Fruit fly (Drosophila melanogaster) S2 (cell line): Measurements from ENCODE around the gene oxt.

ENCODE experiments used
- CG8478 ChIP-seq: fragments of >200 bp; optimal IDR thresholded peaks from 2 replicates; lab custom pipeline; 2018
- CTCF ChIP-seq, 2 experiments: fragments of >200 bp; optimal IDR thresholded peaks; 2 replicates each; lab custom pipeline; 2018

DNA sequence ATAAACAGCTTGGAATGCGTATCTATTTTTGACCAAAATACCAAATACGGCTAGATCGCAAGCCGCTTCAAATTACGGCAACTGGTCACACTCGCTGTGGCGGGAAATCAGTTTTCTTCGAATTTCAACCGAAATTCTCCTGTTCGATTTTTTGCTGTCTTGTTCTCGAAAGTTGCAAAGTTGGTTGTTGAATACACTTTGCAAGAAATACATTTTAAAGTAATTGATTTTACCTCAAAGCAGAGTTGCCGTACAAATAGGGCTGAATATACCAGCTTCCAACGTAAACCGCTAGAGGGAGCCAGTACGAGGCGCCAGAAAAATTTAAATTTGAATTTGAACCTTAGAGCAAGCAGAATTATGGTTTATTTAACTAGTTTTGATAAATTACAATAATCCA is 25.4 kb downstream of the oxt start, which contains the start of gene CG9018:
- no peak for TF ChIP-seq CG8478 (lab: Kevin White, UChicago)
- TF ChIP-seq CTCF (optimal IDR thresholded peaks at IDR 0.05; lab: Kevin White, UChicago), result peak; percentile 91
